Worm (Caenorhabditis elegans): ENCODE measurements around the gene smr-1.

ce11 chrIII:1181756-1182155 lies 38.8 kb downstream of the smr-1 start, which contains the start of gene nspg-8:
- TF ChIP-seq fax-1 (tag; optimal IDR thresholded peaks at IDR 0.05) (no peak), pqm-1 (tag; optimal IDR thresholded peaks at IDR 0.05) (no peak), dve-1 (tag; optimal IDR thresholded peaks at IDR 0.05) (no peak), tbx-7 (tag; optimal IDR thresholded peaks at IDR 0.05) (no peak), ceh-2 (tag; optimal IDR thresholded peaks at IDR 0.05) (no peak), unc-55 (GFP tag; optimal IDR thresholded peaks at IDR 0.05) (no peak), dmd-4 (tag; optimal IDR thresholded peaks at IDR 0.05; ENCODE audit: borderline replicate concordance) (no peak)

Measured in whole organism, late embryonic.